Worm (Caenorhabditis elegans) whole organism, L4 larva: ENCODE results near the gene rfc-3.

Source experiments
- R02D3.7 ChIP-seq: fragments of 150-350 bp; sonication (generic microtip); optimal IDR thresholded peaks from 3 replicates; lab custom pipeline; 2014; ENCODE audit warnings: missing biosample characterization, missing genetic modification characterization
- aly-2 ChIP-seq: sonication (generic microtip); optimal IDR thresholded peaks from 2 replicates; lab custom pipeline; 2018; ENCODE audit warnings: missing biosample characterization, missing genetic modification characterization
- ceh-32 ChIP-seq: sonication (generic microtip); optimal IDR thresholded peaks from 2 replicates; lab custom pipeline; 2016; ENCODE audit warnings: mild to moderate bottlenecking, missing genetic modification characterization, missing compliant biosample characterization; ENCODE audit not compliant: poor library complexity
- daf-12 ChIP-seq: fragments of 150-350 bp; optimal IDR thresholded peaks from 2 replicates; lab custom pipeline; 2014; ENCODE audit warnings: missing biosample characterization, missing genetic modification reagents, missing genetic modification characterization
- gei-8 ChIP-seq: fragments of 200-800 bp; sonication (Bioruptor generic); optimal IDR thresholded peaks from 2 replicates; lab custom pipeline; 2018; ENCODE audit warnings: mild to moderate bottlenecking, missing genetic modification characterization, missing compliant biosample characterization
- hlh-11 ChIP-seq: fragments of 200-800 bp; sonication (Bioruptor generic); optimal IDR thresholded peaks from 2 replicates; lab custom pipeline; 2018; ENCODE audit warnings: mild to moderate bottlenecking, missing genetic modification characterization, missing compliant biosample characterization
- lin-15B ChIP-seq: fragments of 150-350 bp; sonication (generic microtip); optimal IDR thresholded peaks from 3 replicates; lab custom pipeline; 2014; ENCODE audit warnings: missing biosample characterization, missing genetic modification characterization
- lsy-2 ChIP-seq, 2 experiments: fragments of 150-350 bp in 1 of 2; sonication (generic microtip) in 1 of 2; optimal IDR thresholded peaks; 2 replicates each; lab custom pipeline; 2014 to 2017; ENCODE audit warnings: missing biosample characterization in 2 of 2, missing genetic modification characterization in 2 of 2
- nhr-11 ChIP-seq: fragments of 150-350 bp; optimal IDR thresholded peaks from 2 replicates; lab custom pipeline; 2014; ENCODE audit warnings: missing biosample characterization, missing genetic modification characterization
- pqm-1 ChIP-seq: sonication (generic microtip); optimal IDR thresholded peaks from 2 replicates; lab custom pipeline; 2017; ENCODE audit warnings: missing biosample characterization, missing genetic modification characterization
- skn-1 ChIP-seq: fragments of 150-350 bp; optimal IDR thresholded peaks from 2 replicates; lab custom pipeline; 2014; ENCODE audit warnings: missing biosample characterization, missing genetic modification characterization
- zag-1 ChIP-seq: fragments of 150-350 bp; optimal IDR thresholded peaks from 2 replicates; lab custom pipeline; 2014; ENCODE audit warnings: missing biosample characterization, missing genetic modification characterization
- zfp-2 ChIP-seq: sonication (generic microtip); optimal IDR thresholded peaks from 2 replicates; lab custom pipeline; 2016; ENCODE audit warnings: mild to moderate bottlenecking, missing genetic modification characterization, missing compliant biosample characterization
- ztf-11 ChIP-seq: fragments of 150-350 bp; optimal IDR thresholded peaks from 2 replicates; lab custom pipeline; 2014; ENCODE audit warnings: missing biosample characterization, missing genetic modification characterization

DNA sequence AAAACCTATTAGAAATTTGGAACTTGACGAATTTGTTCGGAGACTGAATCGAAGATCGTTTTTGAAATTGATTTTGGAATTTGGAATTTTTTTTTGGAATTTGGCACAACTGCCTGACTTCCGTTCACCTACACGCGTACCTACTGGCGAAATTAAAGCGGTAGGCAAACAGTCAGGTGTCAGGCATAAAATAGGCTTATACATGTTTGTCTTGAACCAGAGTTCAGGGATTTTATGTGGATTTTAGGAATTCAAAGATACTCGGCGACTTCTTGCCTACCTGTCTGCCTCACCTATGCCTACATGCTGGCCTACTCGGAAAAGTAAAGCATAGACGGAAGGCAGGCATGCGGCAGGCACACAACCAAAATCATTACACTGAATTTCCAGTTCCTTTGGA, 17.2 kb upstream of the rfc-3 start:
- no peak for TF ChIP-seq pqm-1 (tag; lab: Kevin White, UChicago)
- TF ChIP-seq ceh-32 (tag; lab: Kevin White, UChicago) = no peak
- no peak for TF ChIP-seq hlh-11 (tag; lab: Kevin White, UChicago)
- TF ChIP-seq lsy-2 (tag; optimal IDR thresholded peaks at IDR 0.05; lab: Kevin White, UChicago) = no peak
- TF ChIP-seq nhr-11 (tag; lab: Kevin White, UChicago) = no peak
- no peak for TF ChIP-seq gei-8 (GFP tag; lab: Kevin White, UChicago)
- TF ChIP-seq zag-1 (tag; lab: Kevin White, UChicago) = no peak
- no peak for TF ChIP-seq zfp-2 (tag; lab: Kevin White, UChicago)
- TF ChIP-seq daf-12 = no peak
- no peak for TF ChIP-seq ztf-11 (tag; lab: Kevin White, UChicago)
- no peak for TF ChIP-seq aly-2 (tag; lab: Kevin White, UChicago)
- TF ChIP-seq R02D3.7 (tag; lab: Kevin White, UChicago) = no peak
- TF ChIP-seq lin-15B (tag; lab: Kevin White, UChicago) = no peak
- TF ChIP-seq skn-1 (tag; lab: Kevin White, UChicago) = no peak
